Worm (Caenorhabditis elegans) whole organism, late embryonic: ENCODE results near the gene C29A12.6.

ENCODE experiments used
- C08G9.2 ChIP-seq: sonication (generic microtip); optimal IDR thresholded peaks from 2 replicates; lab custom pipeline; 2016; ENCODE audit warnings: mild to moderate bottlenecking, missing genetic modification characterization, moderate library complexity, missing compliant biosample characterization
- C38D4.7 ChIP-seq: fragments of 200-800 bp; sonication (Bioruptor generic); optimal IDR thresholded peaks from 2 replicates; lab custom pipeline; 2018; ENCODE audit warnings: mild to moderate bottlenecking, missing genetic modification characterization, moderate library complexity, missing compliant biosample characterization
- K09A11.1 ChIP-seq: sonication (generic microtip); optimal IDR thresholded peaks from 2 replicates; lab custom pipeline; 2017; ENCODE audit warnings: antibody characterized with exemption, mild to moderate bottlenecking, missing genetic modification characterization, missing compliant biosample characterization; ENCODE audit not compliant: insufficient read depth
- Y22D7AL.16 ChIP-seq: sonication (generic microtip); optimal IDR thresholded peaks from 2 replicates; lab custom pipeline; 2016; ENCODE audit warnings: missing genetic modification characterization, missing compliant biosample characterization
- ahr-1 ChIP-seq: sonication (generic microtip); optimal IDR thresholded peaks from 2 replicates; lab custom pipeline; 2016; ENCODE audit warnings: missing genetic modification characterization, missing compliant biosample characterization
- ama-1 ChIP-seq: fragments of 150-350 bp; optimal IDR thresholded peaks from 2 replicates; lab custom pipeline; 2014
- ceh-14 ChIP-seq: sonication (generic microtip); optimal IDR thresholded peaks from 2 replicates; lab custom pipeline; 2016; ENCODE audit warnings: missing genotype, missing genetic modification characterization, missing compliant biosample characterization
- ceh-18 ChIP-seq: sonication (generic microtip); optimal IDR thresholded peaks from 2 replicates; lab custom pipeline; 2016; ENCODE audit warnings: missing genetic modification characterization, missing compliant biosample characterization
- ceh-19 ChIP-seq: fragments of 200-800 bp; sonication (Bioruptor generic); optimal IDR thresholded peaks from 2 replicates; lab custom pipeline; 2018; ENCODE audit warnings: mild to moderate bottlenecking, missing genetic modification characterization, missing compliant biosample characterization
- ceh-2 ChIP-seq: sonication (generic microtip); optimal IDR thresholded peaks from 2 replicates; lab custom pipeline; 2016; ENCODE audit warnings: missing genotype, missing genetic modification characterization, missing compliant biosample characterization
- ceh-30 ChIP-seq: fragments of 150-350 bp; optimal IDR thresholded peaks from 2 replicates; lab custom pipeline; 2014; ENCODE audit warnings: missing biosample characterization, missing genetic modification characterization
- ceh-31 ChIP-seq: sonication (generic microtip); optimal IDR thresholded peaks from 2 replicates; lab custom pipeline; 2016; ENCODE audit warnings: missing genetic modification characterization, missing compliant biosample characterization
- ceh-34 ChIP-seq: sonication (generic microtip); optimal IDR thresholded peaks from 2 replicates; lab custom pipeline; 2016; ENCODE audit warnings: mild to moderate bottlenecking, missing genetic modification characterization, missing compliant biosample characterization
- ceh-45 ChIP-seq: fragments of 200-800 bp; sonication (Bioruptor generic); IDR thresholded peaks from 2 replicates; pipeline ENCODE4 v1.3.6; 2022; ENCODE audit warnings: missing genetic modification reagents, missing genetic modification characterization, missing compliant biosample characterization
- ceh-6 ChIP-seq: fragments of 200-800 bp; sonication (Bioruptor generic); optimal IDR thresholded peaks from 2 replicates; lab custom pipeline; 2018; ENCODE audit warnings: mild to moderate bottlenecking, missing genetic modification characterization, missing compliant biosample characterization
- ceh-9 ChIP-seq: sonication (generic microtip); optimal IDR thresholded peaks from 2 replicates; lab custom pipeline; 2016; ENCODE audit warnings: mild to moderate bottlenecking, missing genetic modification characterization, inconsistent platforms, missing compliant biosample characterization
- dve-1 ChIP-seq: sonication (generic microtip); optimal IDR thresholded peaks from 2 replicates; lab custom pipeline; 2017; ENCODE audit warnings: antibody characterized with exemption, mild to moderate bottlenecking, missing genetic modification characterization, missing compliant biosample characterization
- elt-2 ChIP-seq: sonication (generic microtip); optimal IDR thresholded peaks from 2 replicates; lab custom pipeline; 2016; ENCODE audit warnings: missing genetic modification reagents, missing genetic modification characterization, missing compliant biosample characterization
- elt-4 ChIP-seq: sonication (generic microtip); optimal IDR thresholded peaks from 2 replicates; lab custom pipeline; 2016; ENCODE audit warnings: missing genetic modification characterization, missing compliant biosample characterization
- ets-4 ChIP-seq: sonication (generic microtip); optimal IDR thresholded peaks from 2 replicates; lab custom pipeline; 2016; ENCODE audit warnings: missing genetic modification characterization, missing compliant biosample characterization
- fax-1 ChIP-seq: sonication (generic microtip); optimal IDR thresholded peaks from 2 replicates; lab custom pipeline; 2016; ENCODE audit warnings: missing genotype, missing genetic modification characterization, missing compliant biosample characterization
- fkh-6 ChIP-seq: sonication (generic microtip); optimal IDR thresholded peaks from 2 replicates; lab custom pipeline; 2016; ENCODE audit warnings: missing genetic modification characterization, missing compliant biosample characterization
- hlh-15 ChIP-seq: sonication (generic microtip); optimal IDR thresholded peaks from 2 replicates; lab custom pipeline; 2016; ENCODE audit warnings: missing genetic modification characterization, missing compliant biosample characterization
- hlh-8 ChIP-seq: sonication (generic microtip); optimal IDR thresholded peaks from 2 replicates; lab custom pipeline; 2016; ENCODE audit warnings: missing genotype, missing genetic modification characterization, missing compliant biosample characterization
- lim-6 ChIP-seq: sonication (generic microtip); optimal IDR thresholded peaks from 2 replicates; lab custom pipeline; 2016; ENCODE audit warnings: missing genetic modification characterization, missing compliant biosample characterization
- lin-11 ChIP-seq: fragments of 200-800 bp; sonication (Bioruptor generic); optimal IDR thresholded peaks from 2 replicates; lab custom pipeline; 2018; ENCODE audit warnings: mild to moderate bottlenecking, missing genetic modification characterization, missing compliant biosample characterization
- nfya-1 ChIP-seq: sonication (generic microtip); optimal IDR thresholded peaks from 2 replicates; lab custom pipeline; 2017; ENCODE audit warnings: missing genetic modification characterization, mild to moderate bottlenecking, missing compliant biosample characterization, antibody characterized with exemption, moderate library complexity
- nhr-232 ChIP-seq: sonication (generic microtip); optimal IDR thresholded peaks from 2 replicates; lab custom pipeline; 2016; ENCODE audit warnings: missing genetic modification characterization, missing compliant biosample characterization
- npax-4 ChIP-seq: sonication (generic microtip); optimal IDR thresholded peaks from 2 replicates; lab custom pipeline; 2016; ENCODE audit warnings: missing genetic modification characterization, missing compliant biosample characterization
- odd-2 ChIP-seq: sonication (generic microtip); optimal IDR thresholded peaks from 2 replicates; lab custom pipeline; 2017; ENCODE audit warnings: antibody characterized with exemption, mild to moderate bottlenecking, missing genetic modification characterization, missing compliant biosample characterization
- pha-2 ChIP-seq: sonication (generic microtip); optimal IDR thresholded peaks from 2 replicates; lab custom pipeline; 2017; ENCODE audit warnings: mild to moderate bottlenecking, missing genetic modification characterization, missing compliant biosample characterization
- pqm-1 ChIP-seq: sonication (generic microtip); optimal IDR thresholded peaks from 2 replicates; lab custom pipeline; 2016; ENCODE audit warnings: missing genetic modification characterization, missing compliant biosample characterization
- pros-1 ChIP-seq: fragments of 150-350 bp; optimal IDR thresholded peaks from 2 replicates; lab custom pipeline; 2014; ENCODE audit warnings: missing biosample characterization, missing genetic modification reagents, missing genetic modification characterization
- ref-2 ChIP-seq: sonication (generic microtip); optimal IDR thresholded peaks from 2 replicates; lab custom pipeline; 2016; ENCODE audit warnings: missing genetic modification characterization, missing compliant biosample characterization
- rnt-1 ChIP-seq: sonication (generic microtip); optimal IDR thresholded peaks from 2 replicates; lab custom pipeline; 2016; ENCODE audit warnings: missing genetic modification characterization, missing compliant biosample characterization
- sdc-2 ChIP-seq: sonication (generic microtip); optimal IDR thresholded peaks from 2 replicates; lab custom pipeline; 2016; ENCODE audit warnings: missing genotype, missing genetic modification characterization, missing compliant biosample characterization
- sox-2 ChIP-seq: fragments of 200-800 bp; sonication (Bioruptor generic); IDR thresholded peaks from 2 replicates; pipeline ENCODE4 v1.3.6; 2022; ENCODE audit warnings: missing genetic modification reagents, missing genetic modification characterization, missing compliant biosample characterization
- sox-4 ChIP-seq: sonication (generic microtip); optimal IDR thresholded peaks from 2 replicates; lab custom pipeline; 2017; ENCODE audit warnings: mild to moderate bottlenecking, missing genetic modification characterization, inconsistent platforms, missing compliant biosample characterization
- tbx-2 ChIP-seq: sonication (generic microtip); optimal IDR thresholded peaks from 2 replicates; lab custom pipeline; 2016; ENCODE audit warnings: missing genetic modification characterization, missing compliant biosample characterization
- tbx-7 ChIP-seq: sonication (generic microtip); optimal IDR thresholded peaks from 2 replicates; lab custom pipeline; 2016; ENCODE audit warnings: missing genotype, missing genetic modification characterization, missing compliant biosample characterization
- unc-42 ChIP-seq: sonication (generic microtip); optimal IDR thresholded peaks from 2 replicates; lab custom pipeline; 2016; ENCODE audit warnings: missing genotype, missing genetic modification characterization, missing compliant biosample characterization
- unc-55 ChIP-seq: sonication (generic microtip); optimal IDR thresholded peaks from 2 replicates; lab custom pipeline; 2017; ENCODE audit warnings: missing biosample characterization, missing genetic modification reagents, missing genetic modification characterization
- zip-5 ChIP-seq: sonication (generic microtip); optimal IDR thresholded peaks from 2 replicates; lab custom pipeline; 2016; ENCODE audit warnings: missing genetic modification characterization, missing compliant biosample characterization

Gene C29A12.6

DNA sequence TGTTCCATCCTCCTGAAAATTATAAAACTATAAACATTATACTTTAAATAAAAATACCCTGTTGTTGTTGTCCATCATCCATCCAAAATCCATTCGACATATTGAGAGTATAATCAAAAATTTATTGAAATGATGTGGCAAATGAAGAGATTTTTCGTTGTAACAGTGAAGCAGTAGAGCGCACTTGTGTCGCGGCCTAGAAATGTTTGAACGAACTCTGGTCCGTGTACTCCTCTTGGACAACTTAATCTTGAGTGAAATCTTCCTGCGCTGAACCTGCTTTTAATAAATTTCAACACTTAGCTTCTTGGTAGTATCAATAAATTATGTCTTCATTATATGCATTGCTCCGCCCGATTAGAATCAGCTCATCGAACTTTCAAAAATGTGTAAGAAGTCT is 47.6 kb downstream of the C29A12.6 start, which contains the start of the genes F32D8.14 and F32D8.5:
Gene F32D8.14, minus strand, starts transcription at position 188 of the 400 bp plus-strand sequence.
Gene F32D8.5, plus strand, starts transcription at position 200 of the 400 bp plus-strand sequence.
- TF ChIP-seq C08G9.2 (tag; lab: Kevin White, UChicago) (peak; percentile 89), ceh-31 (tag; lab: Kevin White, UChicago) (peak; percentile 92), rnt-1 (tag; lab: Kevin White, UChicago) (peak; percentile 45), tbx-7 (tag; lab: Kevin White, UChicago) (peak; percentile 66), elt-4 (no peak), pros-1 (tag; lab: Kevin White, UChicago) (peak; percentile 24), odd-2 (no peak), zip-5 (tag; lab: Kevin White, UChicago) (peak; percentile 49), sox-4 (tag; lab: Kevin White, UChicago) (no peak), C38D4.7 (no peak), unc-55 (GFP tag; lab: Kevin White, UChicago) (peak; percentile 16), ceh-2 (tag; lab: Kevin White, UChicago) (peak; percentile 75), pha-2 (tag; lab: Kevin White, UChicago) (no peak), npax-4 (tag; lab: Kevin White, UChicago) (no peak), hlh-8 (tag; lab: Kevin White, UChicago) (peak; percentile 66), ref-2 (peak; percentile 74), unc-42 (peak; percentile 59), ceh-34 (tag; lab: Kevin White, UChicago) (peak; percentile 15), fkh-6 (tag; lab: Kevin White, UChicago) (peak; percentile 0), elt-2 (tag; lab: Kevin White, UChicago) (peak; percentile 47), sdc-2 (tag; lab: Kevin White, UChicago) (no peak), ceh-19 (GFP tag; lab: Kevin White, UChicago) (no peak), ceh-6 (GFP tag; lab: Kevin White, UChicago) (no peak), nfya-1 (peak; percentile 43), ama-1 (no peak), fax-1 (tag; lab: Kevin White, UChicago) (peak; percentile 52), ets-4 (tag; lab: Kevin White, UChicago) (peak; percentile 76), ahr-1 (tag; lab: Kevin White, UChicago) (no peak), Y22D7AL.16 (tag; lab: Kevin White, UChicago) (no peak), sox-2 (no peak), ceh-14 (tag; lab: Kevin White, UChicago) (peak; percentile 59), nhr-232 (tag; lab: Kevin White, UChicago) (no peak), tbx-2 (peak; percentile 80), dve-1 (tag; lab: Kevin White, UChicago) (peak; percentile 40)

- no peak for TF ChIP-seq ceh-18
- no peak for TF ChIP-seq elt-2 (tag; lab: Kevin White, UChicago)
- no peak for TF ChIP-seq ceh-19 (GFP tag; lab: Kevin White, UChicago)
- no peak for TF ChIP-seq pha-2 (tag; lab: Kevin White, UChicago)
These were observed 49.3 kb downstream of the C29A12.6 start, which contains the start of gene F32D8.13 for ce11 chrV:10896295-10896694. TSS of gene F32D8.13 (minus strand) at chrV:10896543.

ce11 chrV:10896706-10897105 is 49.7 kb downstream of the C29A12.6 start:
- TF ChIP-seq ceh-45 (no peak), ceh-18 (no peak), lim-6 (no peak), elt-4 (no peak), K09A11.1 (no peak), elt-2 (tag; lab: Kevin White, UChicago) (no peak), sox-2 (no peak), hlh-15 (tag; lab: Kevin White, UChicago) (no peak), rnt-1 (tag; lab: Kevin White, UChicago) (no peak), ceh-9 (tag; lab: Kevin White, UChicago) (no peak), hlh-8 (tag; lab: Kevin White, UChicago) (no peak), pha-2 (tag; lab: Kevin White, UChicago) (no peak), lin-11 (no peak), ceh-30 (tag; lab: Kevin White, UChicago) (no peak), pqm-1 (tag; lab: Kevin White, UChicago) (no peak), C38D4.7 (no peak)
- TF ChIP-seq, all 69 proteins: peak for 0
